Worm (Caenorhabditis elegans): Measurements from ENCODE around the gene col-186.

col-186 gene

ce11 chrX:15988577-15988976 is 37.3 kb downstream of the col-186 start:
- TF ChIP-seq ref-1 (GFP tag; conservative IDR thresholded peaks at IDR 0.05) (no peak), klf-2 (GFP tag; conservative IDR thresholded peaks at IDR 0.05) (no peak), cog-1 (tag; optimal IDR thresholded peaks at IDR 0.05) (no peak), ztf-29 (GFP tag; IDR thresholded peaks at IDR 0.05) (no peak), ztf-23 (GFP tag; IDR thresholded peaks at IDR 0.05) (no peak), tab-1 (GFP tag; IDR thresholded peaks at IDR 0.05) (no peak), flt-1 (GFP tag; IDR thresholded peaks at IDR 0.05) (no peak), T22C8.4 (GFP tag; IDR thresholded peaks at IDR 0.05) (no peak), med-1 (GFP tag; optimal IDR thresholded peaks at IDR 0.05; ENCODE audit: insufficient read depth) (no peak)

- TF ChIP-seq ztf-23 (GFP tag; IDR thresholded peaks at IDR 0.05) (no peak), ztf-29 (GFP tag; IDR thresholded peaks at IDR 0.05) (no peak)
Observed at ce11 chrX:15992806-15993205, 41.5 kb downstream of the col-186 start.

ce11 chrX:15993916-15994315 is 42.6 kb downstream of the col-186 start:
- TF ChIP-seq ref-1 (GFP tag; conservative IDR thresholded peaks at IDR 0.05) (no peak), T22C8.4 (GFP tag; IDR thresholded peaks at IDR 0.05) (no peak), cog-1 (tag; optimal IDR thresholded peaks at IDR 0.05) (no peak), ztf-29 (GFP tag; IDR thresholded peaks at IDR 0.05) (no peak), flt-1 (GFP tag; IDR thresholded peaks at IDR 0.05) (no peak), tab-1 (GFP tag; IDR thresholded peaks at IDR 0.05) (no peak), med-1 (GFP tag; optimal IDR thresholded peaks at IDR 0.05; ENCODE audit: insufficient read depth) (no peak), ztf-23 (GFP tag; IDR thresholded peaks at IDR 0.05) (no peak), klf-2 (GFP tag; conservative IDR thresholded peaks at IDR 0.05) (no peak)

ce11 chrX:15997153-15997552 is 45.9 kb downstream of the col-186 start:
- no peak for TF ChIP-seq flt-1 (GFP tag; IDR thresholded peaks at IDR 0.05)
- no peak for TF ChIP-seq ztf-29 (GFP tag; IDR thresholded peaks at IDR 0.05)
- TF ChIP-seq ref-1 (GFP tag; conservative IDR thresholded peaks at IDR 0.05), result no peak
- TF ChIP-seq ztf-23 (GFP tag; IDR thresholded peaks at IDR 0.05), result no peak
- no peak for TF ChIP-seq tab-1 (GFP tag; IDR thresholded peaks at IDR 0.05)
- no peak for TF ChIP-seq med-1 (GFP tag; optimal IDR thresholded peaks at IDR 0.05; ENCODE audit: insufficient read depth)
- TF ChIP-seq cog-1 (tag; optimal IDR thresholded peaks at IDR 0.05), result no peak
- TF ChIP-seq T22C8.4 (GFP tag; IDR thresholded peaks at IDR 0.05), result no peak
- no peak for TF ChIP-seq klf-2 (GFP tag; conservative IDR thresholded peaks at IDR 0.05)

DNA sequence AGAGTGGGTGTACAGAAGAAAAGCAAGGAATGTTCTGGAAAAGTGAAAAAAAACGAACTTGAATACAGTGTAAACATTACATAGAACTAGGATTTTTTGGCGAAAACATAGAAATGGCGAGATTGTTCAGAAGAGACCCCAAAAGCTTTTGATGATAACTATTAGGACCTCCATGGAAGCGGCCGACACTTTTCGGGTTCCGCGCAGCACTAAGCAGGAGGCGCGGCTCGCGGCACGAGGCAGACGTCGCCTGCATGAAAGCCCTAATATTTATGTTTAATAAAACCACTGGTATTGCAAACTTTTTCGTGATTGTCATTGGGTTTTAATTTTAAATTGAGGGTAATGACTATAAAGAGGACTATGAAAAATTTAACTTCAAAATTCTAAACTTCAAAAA is 46.6 kb downstream of the col-186 start:
- no peak for TF ChIP-seq med-1 (GFP tag; optimal IDR thresholded peaks at IDR 0.05; ENCODE audit: insufficient read depth)
- no peak for TF ChIP-seq ztf-23 (GFP tag; IDR thresholded peaks at IDR 0.05)
- no peak for TF ChIP-seq klf-2 (GFP tag; conservative IDR thresholded peaks at IDR 0.05)
- TF ChIP-seq ref-1 (GFP tag; conservative IDR thresholded peaks at IDR 0.05), result no peak
- TF ChIP-seq ztf-29 (GFP tag; IDR thresholded peaks at IDR 0.05), result no peak

DNA sequence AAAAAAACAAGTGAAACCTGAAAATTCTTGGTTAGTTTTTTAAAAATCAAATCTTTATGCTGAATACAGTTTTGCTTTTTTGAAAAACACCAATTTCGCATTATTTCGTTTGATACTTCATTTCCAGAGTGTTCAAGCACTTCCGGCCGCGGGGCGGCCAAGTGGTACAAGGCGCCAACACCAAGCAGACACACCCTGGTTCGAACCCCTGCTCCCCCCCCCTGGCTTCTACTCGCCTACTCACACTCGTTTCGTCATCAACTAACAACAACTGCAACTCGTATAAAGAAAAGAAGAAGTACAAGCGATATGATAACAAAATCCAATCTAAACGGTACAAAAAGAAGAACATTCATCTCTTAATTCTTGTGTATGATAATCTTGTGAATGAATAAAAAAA is 51.5 kb downstream of the col-186 start:
- no peak for TF ChIP-seq cog-1 (tag; optimal IDR thresholded peaks at IDR 0.05)
- no peak for TF ChIP-seq med-1 (GFP tag; optimal IDR thresholded peaks at IDR 0.05; ENCODE audit: insufficient read depth)
- no peak for TF ChIP-seq ztf-29 (GFP tag; IDR thresholded peaks at IDR 0.05)
- TF ChIP-seq klf-2 (GFP tag; conservative IDR thresholded peaks at IDR 0.05), result no peak
- no peak for TF ChIP-seq ref-1 (GFP tag; conservative IDR thresholded peaks at IDR 0.05)
- TF ChIP-seq tab-1 (GFP tag; IDR thresholded peaks at IDR 0.05), result no peak
- TF ChIP-seq flt-1 (GFP tag; IDR thresholded peaks at IDR 0.05), result no peak
